Fruit fly (Drosophila melanogaster): ENCODE measurements around the gene sens-2.

The sens-2 gene

DNA sequence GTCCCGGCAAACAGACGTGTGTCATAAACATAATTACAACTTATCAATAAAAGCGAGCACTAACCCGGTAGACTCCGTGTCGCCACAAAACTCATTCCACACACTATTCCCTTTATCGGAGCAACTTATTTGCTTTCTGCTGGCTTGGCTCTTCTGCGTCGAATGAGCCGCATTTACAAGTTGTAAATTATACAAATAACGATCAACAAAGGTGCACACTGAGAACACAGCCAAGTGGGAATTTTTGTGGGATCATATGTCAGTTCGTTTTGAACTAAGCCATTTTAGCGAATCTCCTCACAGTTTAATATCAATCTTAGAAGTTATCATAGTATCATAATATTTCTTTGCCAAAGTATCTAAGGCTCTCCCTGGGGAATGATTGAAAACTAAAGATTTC lies 3.4 kb upstream of the sens-2 start:
- TF ChIP-seq Xbp1 (GFP tag; optimal IDR thresholded peaks at IDR 0.05) = no peak
- TF ChIP-seq da (GFP tag; optimal IDR thresholded peaks at IDR 0.05) = no peak
- no peak for TF ChIP-seq Bteb2 (GFP tag; optimal IDR thresholded peaks at IDR 0.05)
- no peak for TF ChIP-seq CG7556 (GFP tag; optimal IDR thresholded peaks at IDR 0.05)
- TF ChIP-seq ara (GFP tag; IDR thresholded peaks at IDR 0.05) = no peak
- no peak for TF ChIP-seq CG8290 (GFP tag; optimal IDR thresholded peaks at IDR 0.05)
- peak in 1 of 2 experiments; percentile 10 for TF ChIP-seq CG8290 (tag; optimal IDR thresholded peaks at IDR 0.05)
- no peak for TF ChIP-seq ind (GFP tag; optimal IDR thresholded peaks at IDR 0.05)
- no peak for TF ChIP-seq CG8944 (GFP tag; optimal IDR thresholded peaks at IDR 0.05)
- TF ChIP-seq CG3407 (GFP tag; optimal IDR thresholded peaks at IDR 0.05) = peak; percentile 31
- peak; percentile 66 for TF ChIP-seq Med (GFP tag)
- TF ChIP-seq CG9797 (GFP tag; optimal IDR thresholded peaks at IDR 0.05) = no peak
- TF ChIP-seq CG4707 (GFP tag; optimal IDR thresholded peaks at IDR 0.05) = peak; percentile 44
- peak; percentile 20 for TF ChIP-seq CG7745 (tag; optimal IDR thresholded peaks at IDR 0.05)
- peak; percentile 26 for TF ChIP-seq CG15601 (tag; optimal IDR thresholded peaks at IDR 0.05)
- TF ChIP-seq CG10979 (tag; optimal IDR thresholded peaks at IDR 0.05) = peak; percentile 22
- TF ChIP-seq ham (GFP tag; IDR thresholded peaks at IDR 0.05) = no peak
- no peak for TF ChIP-seq CG6765 (GFP tag; optimal IDR thresholded peaks at IDR 0.05)
- no peak for TF ChIP-seq Hey (tag; optimal IDR thresholded peaks at IDR 0.05)
- no peak for TF ChIP-seq CG4854 (GFP tag; optimal IDR thresholded peaks at IDR 0.05)
- TF ChIP-seq trh (GFP tag; optimal IDR thresholded peaks at IDR 0.05) = no peak
- peak; percentile 34 for TF ChIP-seq CG18262 (tag; optimal IDR thresholded peaks at IDR 0.05)
- no peak for TF ChIP-seq CG5245 (GFP tag; optimal IDR thresholded peaks at IDR 0.05)
- no peak for TF ChIP-seq Atf6 (GFP tag; IDR thresholded peaks at IDR 0.05)
- TF ChIP-seq jing (GFP tag; optimal IDR thresholded peaks at IDR 0.05) = no peak
- TF ChIP-seq CG1233 (GFP tag; optimal IDR thresholded peaks at IDR 0.05) = peak; percentile 4
- no peak for TF ChIP-seq CkIIα-i1 (GFP tag; IDR thresholded peaks at IDR 0.05)
- no peak for TF ChIP-seq Poxn (GFP tag; IDR thresholded peaks at IDR 0.05)
- TF ChIP-seq dysf (GFP tag; IDR thresholded peaks at IDR 0.05) = no peak
- TF ChIP-seq slbo (GFP tag; IDR thresholded peaks at IDR 0.05) = no peak
- TF ChIP-seq pan (optimal IDR thresholded peaks at IDR 0.05) = no peak
- no peak for TF ChIP-seq pan (GFP tag; optimal IDR thresholded peaks at IDR 0.05 in 1 of 2, IDR thresholded peaks at IDR 0.05 in 1 of 2)
- no peak for TF ChIP-seq lbe (GFP tag; optimal IDR thresholded peaks at IDR 0.05)
- no peak for TF ChIP-seq gcm2 (GFP tag; optimal IDR thresholded peaks at IDR 0.05)
- TF ChIP-seq CG8359 (GFP tag; optimal IDR thresholded peaks at IDR 0.05; ENCODE audit: borderline replicate concordance) = no peak
- TF ChIP-seq ab (GFP tag; optimal IDR thresholded peaks at IDR 0.05) = no peak
- peak; percentile 15 for TF ChIP-seq CG17568 (GFP tag; optimal IDR thresholded peaks at IDR 0.05)
- TF ChIP-seq D (optimal IDR thresholded peaks at IDR 0.05) = no peak
- TF ChIP-seq D (GFP tag; optimal IDR thresholded peaks at IDR 0.05) = peak; percentile 31
- TF ChIP-seq D19A (tag; optimal IDR thresholded peaks at IDR 0.05) = peak; percentile 6
- TF ChIP-seq scrt (GFP tag; optimal IDR thresholded peaks at IDR 0.05) = no peak
- TF ChIP-seq gt (GFP tag; IDR thresholded peaks at IDR 0.05) = no peak
- no peak for TF ChIP-seq ash1 (GFP tag; optimal IDR thresholded peaks at IDR 0.05)
- no peak for TF ChIP-seq hbn (GFP tag; IDR thresholded peaks at IDR 0.05; ENCODE audit: partially characterized antibody)
- peak; percentile 42 for TF ChIP-seq CG6813 (GFP tag; optimal IDR thresholded peaks at IDR 0.05)
- no peak for TF ChIP-seq Ets97D (GFP tag; optimal IDR thresholded peaks at IDR 0.05)
- TF ChIP-seq CG16815 (GFP tag; optimal IDR thresholded peaks at IDR 0.05) = no peak
- TF ChIP-seq CG2202 (tag; optimal IDR thresholded peaks at IDR 0.05) = peak; percentile 59
- peak; percentile 32 for TF ChIP-seq gem (tag; optimal IDR thresholded peaks at IDR 0.05)
- TF ChIP-seq CG12299 (tag; optimal IDR thresholded peaks at IDR 0.05) = no peak
- no peak for TF ChIP-seq danr (GFP tag; IDR thresholded peaks at IDR 0.05)
- peak; percentile 35 for TF ChIP-seq CG33557 (GFP tag; optimal IDR thresholded peaks at IDR 0.05)
- TF ChIP-seq Vsx1 (GFP tag; optimal IDR thresholded peaks at IDR 0.05) = no peak

Measured in whole organism, embryonic.